Fruit fly (Drosophila melanogaster) whole organism, prepupa: ENCODE data around the gene Sirt6.

Source experiments
- Blimp-1 ChIP-seq: fragments of 200-800 bp; sonication (Bioruptor generic); optimal IDR thresholded peaks from 3 replicates; lab custom pipeline; 2017; ENCODE audit warnings: missing biosample characterization, missing genetic modification characterization, mild to moderate bottlenecking, moderate library complexity, missing genetic modification reagents
- CG10669 ChIP-seq: fragments of 200-800 bp; sonication (Bioruptor generic); optimal IDR thresholded peaks from 3 replicates; lab custom pipeline; 2018; ENCODE audit warnings: missing biosample characterization, mild to moderate bottlenecking, missing genetic modification characterization, moderate library complexity
- CG11762 ChIP-seq: fragments of 200-800 bp; sonication (Bioruptor generic); optimal IDR thresholded peaks from 3 replicates; lab custom pipeline; 2016; ENCODE audit warnings: missing biosample characterization, missing genetic modification characterization; ENCODE audit not compliant: insufficient read depth
- CG11902 ChIP-seq: fragments of 200-800 bp; sonication (Bioruptor generic); optimal IDR thresholded peaks from 3 replicates; lab custom pipeline; 2016; ENCODE audit warnings: missing biosample characterization, missing genetic modification characterization
- CG15336 ChIP-seq: fragments of 200-800 bp; sonication (Bioruptor generic); IDR thresholded peaks from 2 replicates; pipeline ENCODE4 v1.3.6; 2022; ENCODE audit warnings: missing biosample characterization, missing genetic modification characterization
- CG1621 ChIP-seq: fragments of 200-800 bp; sonication (Bioruptor generic); optimal IDR thresholded peaks from 3 replicates; lab custom pipeline; 2018; ENCODE audit warnings: missing biosample characterization, mild to moderate bottlenecking, missing genetic modification characterization
- CG16779 ChIP-seq: fragments of 200-800 bp; sonication (Bioruptor generic); optimal IDR thresholded peaks from 3 replicates; lab custom pipeline; 2017; ENCODE audit warnings: missing biosample characterization, mild to moderate bottlenecking, missing genetic modification characterization
- CG31627 ChIP-seq: fragments of 200-800 bp; sonication (Bioruptor generic); optimal IDR thresholded peaks from 3 replicates; lab custom pipeline; 2016; ENCODE audit warnings: missing biosample characterization, missing genetic modification characterization
- CG34406 ChIP-seq: fragments of 200-800 bp; sonication (Bioruptor generic); optimal IDR thresholded peaks from 3 replicates; lab custom pipeline; 2016; ENCODE audit warnings: missing biosample characterization, missing genetic modification characterization
- CG3919 ChIP-seq: fragments of 200-800 bp; sonication (Bioruptor generic); optimal IDR thresholded peaks from 3 replicates; lab custom pipeline; 2016; ENCODE audit warnings: missing biosample characterization, missing genetic modification characterization
- CG4318 ChIP-seq: fragments of 200-800 bp; sonication (Bioruptor generic); optimal IDR thresholded peaks from 3 replicates; lab custom pipeline; 2017; ENCODE audit warnings: missing biosample characterization, mild to moderate bottlenecking, missing genetic modification characterization
- CG6276 ChIP-seq: fragments of 200-800 bp; sonication (Bioruptor generic); optimal IDR thresholded peaks from 2 replicates; lab custom pipeline; 2017; ENCODE audit warnings: missing biosample characterization, mild to moderate bottlenecking, missing genetic modification characterization
- CG6808 ChIP-seq: fragments of 200-800 bp; sonication (Bioruptor generic); optimal IDR thresholded peaks from 3 replicates; lab custom pipeline; 2017; ENCODE audit warnings: missing biosample characterization, missing genetic modification characterization, mild to moderate bottlenecking, moderate library complexity, missing genetic modification reagents
- CG7368 ChIP-seq: fragments of 200-800 bp; sonication (Bioruptor generic); optimal IDR thresholded peaks from 3 replicates; lab custom pipeline; 2016; ENCODE audit warnings: missing biosample characterization, missing genetic modification characterization
- CG8319 ChIP-seq: fragments of 200-800 bp; sonication (Bioruptor generic); optimal IDR thresholded peaks from 3 replicates; lab custom pipeline; 2016; ENCODE audit warnings: missing biosample characterization, missing genetic modification characterization
- CG8632 ChIP-seq: fragments of 200-800 bp; sonication (Bioruptor generic); optimal IDR thresholded peaks from 3 replicates; lab custom pipeline; 2016; ENCODE audit warnings: missing biosample characterization, missing genetic modification characterization
- CG9139 ChIP-seq: fragments of 200-800 bp; sonication (Bioruptor generic); optimal IDR thresholded peaks from 3 replicates; lab custom pipeline; 2017; ENCODE audit warnings: missing biosample characterization, mild to moderate bottlenecking, missing genetic modification characterization
- Eip75B ChIP-seq: fragments of 200-800 bp; sonication (Bioruptor generic); optimal IDR thresholded peaks from 3 replicates; lab custom pipeline; 2016; ENCODE audit warnings: missing biosample characterization, missing genetic modification characterization
- Eip78C ChIP-seq: fragments of 200-800 bp; sonication (Bioruptor generic); peaks from one replicate; lab custom pipeline; 2016; ENCODE audit warnings: missing biosample characterization, missing genetic modification characterization
- Eip93F ChIP-seq: fragments of 200-800 bp; sonication (Bioruptor generic); optimal IDR thresholded peaks from 2 replicates; lab custom pipeline; 2016; ENCODE audit warnings: missing biosample characterization, mild to moderate bottlenecking, missing genetic modification characterization
- Ets21C ChIP-seq: fragments of 200-800 bp; sonication (Bioruptor generic); optimal IDR thresholded peaks from 3 replicates; lab custom pipeline; 2016; ENCODE audit warnings: missing biosample characterization, missing genetic modification characterization
- Ets96B ChIP-seq: fragments of 200-800 bp; optimal IDR thresholded peaks from 2 replicates; lab custom pipeline; 2019; ENCODE audit warnings: missing biosample characterization, mild to moderate bottlenecking, missing genetic modification characterization, moderate library complexity
- Gug ChIP-seq: fragments of 200-800 bp; sonication (Bioruptor generic); IDR thresholded peaks from 2 replicates; pipeline ENCODE4 v1.3.6; 2022; ENCODE audit warnings: missing biosample characterization, missing genetic modification characterization
- Hr38 ChIP-seq: sonication (Bioruptor generic); optimal IDR thresholded peaks from 2 replicates; lab custom pipeline; 2016; ENCODE audit warnings: missing biosample characterization, missing genetic modification characterization
- Hr39 ChIP-seq: fragments of 200-800 bp; sonication (Bioruptor generic); optimal IDR thresholded peaks from 2 replicates; lab custom pipeline; 2016; ENCODE audit warnings: missing biosample characterization, missing genetic modification characterization
- Hr4 ChIP-seq: fragments of 200-800 bp; sonication (Bioruptor generic); optimal IDR thresholded peaks from 3 replicates; lab custom pipeline; 2016; ENCODE audit warnings: missing biosample characterization, missing genetic modification characterization
- Lpt ChIP-seq: fragments of 200-800 bp; sonication (Bioruptor generic); optimal IDR thresholded peaks from 3 replicates; lab custom pipeline; 2016; ENCODE audit warnings: missing biosample characterization, missing genetic modification characterization
- Met ChIP-seq: fragments of 200-800 bp; sonication (Bioruptor generic); optimal IDR thresholded peaks from 3 replicates; lab custom pipeline; 2016; ENCODE audit warnings: missing biosample characterization, missing genetic modification characterization
- Sox102F ChIP-seq: fragments of 200-800 bp; sonication (Bioruptor generic); optimal IDR thresholded peaks from 2 replicates; lab custom pipeline; 2016; ENCODE audit warnings: missing biosample characterization, mild to moderate bottlenecking, missing genetic modification characterization
- achi ChIP-seq: fragments of 200-800 bp; sonication (Bioruptor generic); optimal IDR thresholded peaks from 3 replicates; lab custom pipeline; 2016; ENCODE audit warnings: missing biosample characterization, missing genetic modification characterization
- acj6 ChIP-seq: fragments of 200-800 bp; sonication (Bioruptor generic); optimal IDR thresholded peaks from 3 replicates; lab custom pipeline; 2016; ENCODE audit warnings: missing biosample characterization, missing genetic modification characterization
- cyc ChIP-seq: fragments of 200-800 bp; sonication (Bioruptor generic); optimal IDR thresholded peaks from 3 replicates; lab custom pipeline; 2016; ENCODE audit warnings: missing biosample characterization, missing genetic modification characterization
- dac ChIP-seq: fragments of 200-800 bp; sonication (Bioruptor generic); optimal IDR thresholded peaks from 2 replicates; lab custom pipeline; 2017; ENCODE audit warnings: missing biosample characterization, mild to moderate bottlenecking, missing genetic modification characterization
- dsx ChIP-seq: fragments of 200-800 bp; optimal IDR thresholded peaks from 3 replicates; lab custom pipeline; 2019; ENCODE audit warnings: missing biosample characterization, mild to moderate bottlenecking, missing genetic modification characterization, moderate library complexity; ENCODE audit not compliant: poor library complexity, severe bottlenecking
- eg ChIP-seq: fragments of 200-800 bp; sonication (Bioruptor generic); IDR thresholded peaks from 3 replicates; pipeline ENCODE4 v1.3.6; 2022; ENCODE audit warnings: missing biosample characterization, missing genetic modification characterization
- esn ChIP-seq: fragments of 200-800 bp; sonication (Bioruptor generic); optimal IDR thresholded peaks from 2 replicates; lab custom pipeline; 2016; ENCODE audit warnings: missing biosample characterization, mild to moderate bottlenecking, missing genetic modification characterization, moderate library complexity
- fd59A ChIP-seq: fragments of 200-800 bp; sonication (Bioruptor generic); optimal IDR thresholded peaks from 2 replicates; lab custom pipeline; 2017; ENCODE audit warnings: missing biosample characterization, mild to moderate bottlenecking, missing genetic modification characterization, missing genetic modification reagents
- lz ChIP-seq: fragments of 200-800 bp; sonication (Bioruptor generic); optimal IDR thresholded peaks from 3 replicates; lab custom pipeline; 2016; ENCODE audit warnings: missing biosample characterization, missing genetic modification characterization
- pdm3 ChIP-seq: fragments of 200-800 bp; sonication (Bioruptor generic); optimal IDR thresholded peaks from 3 replicates; lab custom pipeline; 2016; ENCODE audit warnings: missing biosample characterization, missing genetic modification characterization
- spab ChIP-seq: fragments of 200-800 bp; sonication (Bioruptor generic); optimal IDR thresholded peaks from 2 replicates; lab custom pipeline; 2017; ENCODE audit warnings: missing biosample characterization, mild to moderate bottlenecking, missing genetic modification characterization, missing genetic modification reagents
- svp ChIP-seq: fragments of 200-800 bp; sonication (Bioruptor generic); peaks from one replicate; lab custom pipeline; 2016; ENCODE audit warnings: missing biosample characterization, missing genetic modification characterization

The Sirt6 gene

DNA sequence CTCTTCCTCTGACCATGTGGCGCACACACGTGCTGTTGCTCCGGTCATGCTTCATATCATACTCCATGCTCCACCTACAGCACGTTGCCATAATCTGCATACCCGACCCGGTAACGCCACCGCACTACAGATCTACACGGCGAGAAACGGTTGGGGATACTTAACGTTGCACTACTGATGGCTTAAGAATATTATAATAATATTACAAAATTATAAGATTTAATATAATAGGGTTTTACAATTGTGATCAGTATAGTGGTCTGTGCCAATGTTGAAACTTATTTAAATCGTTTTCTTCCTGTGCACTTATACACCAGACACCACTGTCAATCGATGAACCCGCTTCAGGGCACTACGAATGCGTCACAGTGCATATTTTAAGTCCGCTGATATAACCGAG, 48.2 kb downstream of the Sirt6 start (continued):
- TF ChIP-seq Gug (GFP tag; lab: Robert Waterston, UW), result peak; percentile 87
- peak; percentile 29 for TF ChIP-seq Sox102F
- peak; percentile 84 for TF ChIP-seq CG8319 (GFP tag; lab: Kevin White, UChicago)
- TF ChIP-seq CG11902 (GFP tag; lab: Kevin White, UChicago), result peak; percentile 80
- peak; percentile 90 for TF ChIP-seq fd59A (GFP tag; lab: Kevin White, UChicago)
- TF ChIP-seq CG10669 (GFP tag; lab: Kevin White, UChicago), result peak; percentile 94
- TF ChIP-seq Eip75B (GFP tag; lab: Kevin White, UChicago), result peak; percentile 81
- TF ChIP-seq Hr4, result peak; percentile 79
- peak; percentile 90 for TF ChIP-seq CG1621 (tag; lab: Kevin White, UChicago)
- TF ChIP-seq lz (GFP tag; lab: Kevin White, UChicago), result peak; percentile 44
- peak; percentile 91 for TF ChIP-seq CG6808 (GFP tag; lab: Kevin White, UChicago)
- TF ChIP-seq CG7368 (GFP tag; lab: Kevin White, UChicago), result peak; percentile 87
- no peak for TF ChIP-seq dac (GFP tag; lab: Kevin White, UChicago)
- TF ChIP-seq CG8632, result peak; percentile 89
- TF ChIP-seq dsx, result peak; percentile 91
- peak; percentile 29 for TF ChIP-seq Eip93F

DNA sequence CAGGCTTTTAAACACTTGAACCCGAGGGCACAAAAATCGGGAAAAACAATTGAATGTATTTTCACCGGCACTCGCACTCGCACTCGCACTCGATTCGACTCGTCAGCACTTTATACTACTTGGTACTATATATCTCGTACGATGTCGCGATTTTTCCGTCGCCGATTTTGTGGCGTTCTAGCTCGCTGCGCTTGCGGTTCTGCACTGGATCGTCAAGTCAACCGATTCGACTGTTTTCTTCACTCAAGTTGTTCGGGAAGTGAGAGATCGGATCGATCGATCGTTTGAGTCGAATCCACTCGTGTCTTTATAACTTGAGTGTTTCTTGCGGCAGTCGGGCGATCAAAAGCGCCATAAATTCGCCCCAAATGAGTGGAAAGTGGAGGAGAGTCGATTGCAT, 48.9 kb downstream of the Sirt6 start, which contains the start of gene Timp:
Gene Timp (minus strand): TSS at position 209 of the 400 bp plus-strand sequence.
- TF ChIP-seq CG3919 (GFP tag; lab: Kevin White, UChicago) (no peak), dsx (no peak), pdm3 (GFP tag; lab: Kevin White, UChicago) (no peak), CG6276 (GFP tag; lab: Kevin White, UChicago) (no peak), CG34406 (GFP tag; lab: Kevin White, UChicago) (no peak), Eip78C (GFP tag; lab: Kevin White, UChicago) (peak; percentile 77), CG9139 (peak; percentile 5), Hr38 (GFP tag; lab: Kevin White, UChicago) (no peak), esn (GFP tag; lab: Kevin White, UChicago) (no peak), dac (GFP tag; lab: Kevin White, UChicago) (no peak), CG15336 (0 out of 2 replicates have a peak, but pooled peaks have one; percentile 35), CG11762 (GFP tag; lab: Kevin White, UChicago) (no peak), CG8319 (GFP tag; lab: Kevin White, UChicago) (no peak), svp (GFP tag; lab: Kevin White, UChicago) (peak; percentile 62), eg (GFP tag; lab: Robert Waterston, UW) (peak; percentile 53; the same call in 2 of the 3 replicates), Ets96B (no peak), Lpt (GFP tag; lab: Kevin White, UChicago) (no peak), Hr4 (no peak), CG8632 (no peak), CG4318 (GFP tag; lab: Kevin White, UChicago) (no peak), Met (GFP tag; lab: Kevin White, UChicago) (no peak), Eip75B (GFP tag; lab: Kevin White, UChicago) (no peak), CG31627 (GFP tag; lab: Kevin White, UChicago) (no peak), Hr39 (GFP tag; lab: Kevin White, UChicago) (no peak), acj6 (no peak), CG11902 (GFP tag; lab: Kevin White, UChicago) (no peak), cyc (GFP tag; lab: Kevin White, UChicago) (no peak), achi (no peak), CG7368 (GFP tag; lab: Kevin White, UChicago) (no peak), Gug (GFP tag; lab: Robert Waterston, UW) (no peak), spab (GFP tag; lab: Kevin White, UChicago) (no peak), Ets21C (GFP tag; lab: Kevin White, UChicago) (no peak), CG16779 (tag; lab: Kevin White, UChicago) (no peak), CG1621 (tag; lab: Kevin White, UChicago) (no peak), Blimp-1 (GFP tag; lab: Kevin White, UChicago) (no peak)
